Worm (Caenorhabditis elegans): ENCODE data around the gene let-268.
A peak's percentile ranks its signal among the peaks of the same experiment; 100 is the strongest.

The let-268 gene

ce11 chrII:10051485-10051884 lies 11.7 kb upstream of the let-268 start:
- TF ChIP-seq nhr-11 (tag; optimal IDR thresholded peaks at IDR 0.05) (peak; percentile 47), dmd-6 (GFP tag; IDR thresholded peaks at IDR 0.05) (no peak), aha-1 (tag) (peak; percentile 77)

DNA sequence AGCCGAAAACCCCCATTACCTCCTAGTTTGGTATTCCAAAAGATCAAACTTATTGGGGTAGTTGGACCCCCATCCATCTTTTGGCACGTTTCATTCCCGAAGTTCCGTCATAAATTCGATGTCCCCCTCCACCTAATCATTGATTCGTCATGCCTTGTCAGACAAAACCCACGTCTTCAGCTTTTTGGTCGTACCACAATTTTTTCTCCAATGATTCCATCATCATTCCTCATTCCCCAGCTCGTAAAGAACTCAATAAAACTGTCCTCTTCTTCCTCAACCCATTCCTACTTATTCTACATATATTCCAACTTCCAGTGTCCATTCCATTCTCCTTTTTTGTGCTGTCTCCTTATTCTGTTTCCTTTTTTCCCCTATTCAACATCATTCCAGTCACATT lies 8.8 kb upstream of the let-268 start, which contains the start of gene flp-4:
Gene flp-4, plus strand, starts transcription at position 301 of the 400 bp plus-strand sequence.
- TF ChIP-seq fkh-10 (GFP tag; optimal IDR thresholded peaks at IDR 0.05), result no peak
- no peak for TF ChIP-seq nhr-76 (tag; optimal IDR thresholded peaks at IDR 0.05)
- no peak for TF ChIP-seq ceh-44 (GFP tag; IDR thresholded peaks at IDR 0.05)
- no peak for TF ChIP-seq unc-39 (tag; optimal IDR thresholded peaks at IDR 0.05)
- TF ChIP-seq cey-2 (tag; optimal IDR thresholded peaks at IDR 0.05; ENCODE audit: borderline replicate concordance, insufficient read depth), result no peak
- TF ChIP-seq arid-1 (GFP tag; conservative IDR thresholded peaks at IDR 0.05), result no peak
- TF ChIP-seq nhr-102 (tag; optimal IDR thresholded peaks at IDR 0.05), result no peak
- no peak for TF ChIP-seq mxl-2 (GFP tag; conservative IDR thresholded peaks at IDR 0.05)
- TF ChIP-seq saeg-2 (GFP tag; IDR thresholded peaks at IDR 0.05), result no peak
- no peak for TF ChIP-seq spr-1 (tag; optimal IDR thresholded peaks at IDR 0.05)
- no peak for TF ChIP-seq dmd-6 (GFP tag; IDR thresholded peaks at IDR 0.05)
- TF ChIP-seq ceh-82 (tag; optimal IDR thresholded peaks at IDR 0.05), result no peak
- no peak for TF ChIP-seq nhr-11 (tag; optimal IDR thresholded peaks at IDR 0.05)
- TF ChIP-seq madf-9 (GFP tag; conservative IDR thresholded peaks at IDR 0.05), result no peak

ce11 chrII:10045670-10046069 lies 5.9 kb upstream of the let-268 start:
- TF ChIP-seq snpc-1.2 (GFP tag; IDR thresholded peaks at IDR 0.05) (no peak), zfp-3 (GFP tag; conservative IDR thresholded peaks at IDR 0.05) (no peak), daf-8 (GFP tag; IDR thresholded peaks at IDR 0.05) (no peak), egl-43 (GFP tag; IDR thresholded peaks at IDR 0.05) (no peak), Y105C5A.15 (GFP tag; IDR thresholded peaks at IDR 0.05) (no peak), Y48G9A.11 (GFP tag; IDR thresholded peaks at IDR 0.05) (no peak), lin-38 (GFP tag; IDR thresholded peaks at IDR 0.05) (no peak), dmd-9 (GFP tag; IDR thresholded peaks at IDR 0.05) (no peak), ztf-11 (tag; optimal IDR thresholded peaks at IDR 0.05) (no peak), F26F4.8 (GFP tag; conservative IDR thresholded peaks at IDR 0.05) (no peak), ceh-20 (GFP tag; IDR thresholded peaks at IDR 0.05) (no peak), ctbp-1 (GFP tag; IDR thresholded peaks at IDR 0.05) (no peak), cey-2 (tag; optimal IDR thresholded peaks at IDR 0.05; ENCODE audit: borderline replicate concordance, insufficient read depth) (no peak), dmd-8 (GFP tag; IDR thresholded peaks at IDR 0.05) (no peak), lin-29 (GFP tag; IDR thresholded peaks at IDR 0.05) (no peak)

- peak; percentile 38 for TF ChIP-seq nhr-6 (tag; optimal IDR thresholded peaks at IDR 0.05)
- TF ChIP-seq T20F7.1 (GFP tag; optimal IDR thresholded peaks at IDR 0.05), result peak; percentile 19
- no peak for TF ChIP-seq ceh-28 (tag; optimal IDR thresholded peaks at IDR 0.05)
- TF ChIP-seq nhr-48 (tag; optimal IDR thresholded peaks at IDR 0.05), result no peak
- TF ChIP-seq hlh-30 (tag; optimal IDR thresholded peaks at IDR 0.05; ENCODE audit: insufficient read depth), result peak; percentile 72
- no peak for TF ChIP-seq unc-130 (GFP tag; optimal IDR thresholded peaks at IDR 0.05)
- no peak for TF ChIP-seq pha-4 (GFP tag; IDR thresholded peaks at IDR 0.05)
- peak; percentile 68 for TF ChIP-seq pha-4 (tag; optimal IDR thresholded peaks at IDR 0.05)
- peak in 1 of 2 experiments; percentile 69 for TF ChIP-seq lsy-2 (tag; optimal IDR thresholded peaks at IDR 0.05)
- 0 out of 2 replicates have a peak, but pooled peaks have one; percentile 20 for TF ChIP-seq hmg-1.1 (GFP tag; IDR thresholded peaks at IDR 0.05)
- TF ChIP-seq nhr-11 (tag; optimal IDR thresholded peaks at IDR 0.05), result peak; percentile 25
- peak in 1 of 2 experiments; percentile 5 for TF ChIP-seq mdl-1 (tag; optimal IDR thresholded peaks at IDR 0.05)
- TF ChIP-seq hif-1 (tag; optimal IDR thresholded peaks at IDR 0.05), result peak in 1 of 2 experiments; percentile 33
- peak; percentile 14 for TF ChIP-seq rbr-2 (tag; optimal IDR thresholded peaks at IDR 0.05)
- TF ChIP-seq ctbp-1 (GFP tag; IDR thresholded peaks at IDR 0.05), result no peak
- no peak for TF ChIP-seq R02D3.7 (tag; optimal IDR thresholded peaks at IDR 0.05)
- no peak for TF ChIP-seq cey-2 (tag; optimal IDR thresholded peaks at IDR 0.05; ENCODE audit: borderline replicate concordance, insufficient read depth)
- no peak for TF ChIP-seq nhr-42 (GFP tag; IDR thresholded peaks at IDR 0.05)
- peak; percentile 54 for TF ChIP-seq dpl-1 (GFP tag; optimal IDR thresholded peaks at IDR 0.05)
- peak; percentile 58 for TF ChIP-seq dve-1 (tag; optimal IDR thresholded peaks at IDR 0.05; ENCODE audit: insufficient read depth)
- TF ChIP-seq lin-39 (tag; optimal IDR thresholded peaks at IDR 0.05), result no peak
These were observed 5.2 kb upstream of the let-268 start, which contains the start of the genes F52H3.11 and bath-38 for ce11 chrII:10044961-10045360. F52H3.11 (minus strand) TSS chrII:10045163. bath-38 (minus strand) TSS chrII:10045270.

Data from whole organism, L4 larva.